Worm (Caenorhabditis elegans): Measurements from ENCODE around the gene srw-56.

The srw-56 gene

ce11 chrV:15959456-15959855, 6.8 kb upstream of the srw-56 start:
- TF ChIP-seq ttx-3 (tag; optimal IDR thresholded peaks at IDR 0.05) (no peak), elt-4 (tag; optimal IDR thresholded peaks at IDR 0.05) (no peak), nhr-232 (tag; optimal IDR thresholded peaks at IDR 0.05) (no peak), npax-4 (tag; optimal IDR thresholded peaks at IDR 0.05) (no peak), K02D7.2 (tag; optimal IDR thresholded peaks at IDR 0.05) (no peak), ceh-14 (tag; optimal IDR thresholded peaks at IDR 0.05) (no peak), mec-3 (tag; optimal IDR thresholded peaks at IDR 0.05; ENCODE audit: borderline replicate concordance) (no peak), hlh-13 (GFP tag; optimal IDR thresholded peaks at IDR 0.05) (no peak), fkh-10 (GFP tag; optimal IDR thresholded peaks at IDR 0.05) (no peak), ceh-19 (GFP tag; optimal IDR thresholded peaks at IDR 0.05) (no peak), hlh-15 (tag; optimal IDR thresholded peaks at IDR 0.05) (no peak), sox-4 (tag; optimal IDR thresholded peaks at IDR 0.05) (no peak), pag-3 (tag; optimal IDR thresholded peaks at IDR 0.05; ENCODE audit: borderline replicate concordance) (no peak), elt-2 (tag; optimal IDR thresholded peaks at IDR 0.05) (no peak), odd-2 (tag; optimal IDR thresholded peaks at IDR 0.05) (no peak)

DNA sequence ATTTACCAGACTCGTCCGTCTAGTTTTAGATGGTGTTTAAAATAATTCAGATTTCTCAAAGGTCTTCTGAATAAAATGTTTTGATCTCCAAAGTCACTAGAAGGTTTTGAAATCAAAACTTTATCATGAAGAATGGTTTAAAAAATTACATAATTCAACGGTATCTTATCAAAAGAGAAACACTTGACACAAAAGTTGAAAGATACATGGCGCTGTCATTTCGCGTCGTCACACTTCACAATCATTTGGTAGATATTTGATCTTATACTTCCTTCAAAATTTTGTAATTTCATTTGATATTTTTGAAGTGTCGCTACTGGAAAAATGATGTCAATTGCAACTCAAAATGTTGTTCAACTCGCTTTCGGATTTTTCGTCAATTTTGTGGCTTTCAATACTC, 4.4 kb upstream of the srw-56 start, which contains the start of gene F36G9.3:
TSS of gene F36G9.3 (plus strand) at position 301 of the 400 bp plus-strand sequence.
- TF ChIP-seq mec-3 (tag; optimal IDR thresholded peaks at IDR 0.05; ENCODE audit: borderline replicate concordance) = no peak
- TF ChIP-seq che-1 (tag; optimal IDR thresholded peaks at IDR 0.05) = no peak
- no peak for TF ChIP-seq ceh-31 (tag; optimal IDR thresholded peaks at IDR 0.05)
- no peak for TF ChIP-seq lim-6 (tag; optimal IDR thresholded peaks at IDR 0.05)

DNA sequence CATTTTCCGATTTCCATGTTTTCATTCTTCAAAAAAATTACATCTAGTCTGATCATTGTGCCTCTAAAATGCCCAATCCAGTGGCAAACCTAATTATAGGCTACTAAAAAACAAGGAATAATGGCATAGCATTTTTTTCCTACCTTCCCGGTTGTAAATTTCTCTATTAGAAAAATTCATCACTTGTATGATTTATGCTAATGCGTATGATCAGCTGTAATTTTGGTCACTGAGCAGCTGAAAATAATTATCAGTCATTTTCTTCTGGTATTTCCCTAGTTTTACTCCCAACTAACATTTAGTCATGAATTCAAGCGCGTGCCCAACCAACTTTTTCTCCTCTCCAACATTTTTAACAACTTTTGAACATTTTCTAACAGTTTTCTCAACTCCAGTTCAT, 2.8 kb upstream of the srw-56 start, which contains the start of gene srh-186:
TSS of gene srh-186 (plus strand) at position 301 of the 400 bp plus-strand sequence.
- TF ChIP-seq Y22D7AL.16 (tag; optimal IDR thresholded peaks at IDR 0.05) (no peak), ceh-34 (tag; optimal IDR thresholded peaks at IDR 0.05) (no peak), ceh-14 (tag; optimal IDR thresholded peaks at IDR 0.05) (no peak), ceh-31 (tag; optimal IDR thresholded peaks at IDR 0.05) (no peak), T23F11.4 (GFP tag; optimal IDR thresholded peaks at IDR 0.05) (no peak), unc-86 (tag; optimal IDR thresholded peaks at IDR 0.05) (no peak), elt-2 (tag; optimal IDR thresholded peaks at IDR 0.05) (no peak), fkh-6 (tag; optimal IDR thresholded peaks at IDR 0.05) (no peak), pat-9 (tag; optimal IDR thresholded peaks at IDR 0.05) (no peak), nhr-11 (tag; optimal IDR thresholded peaks at IDR 0.05) (no peak), hlh-15 (tag; optimal IDR thresholded peaks at IDR 0.05) (no peak)

- TF ChIP-seq hlh-30 (tag; optimal IDR thresholded peaks at IDR 0.05; ENCODE audit: insufficient read depth) = no peak
- TF ChIP-seq pag-3 (tag; optimal IDR thresholded peaks at IDR 0.05; ENCODE audit: borderline replicate concordance) = no peak
Observed at ce11 chrV:15954932-15955331, 2.3 kb upstream of the srw-56 start, which contains the start of gene srw-57. TSS of gene srw-57 (minus strand) at chrV:15955032.

DNA sequence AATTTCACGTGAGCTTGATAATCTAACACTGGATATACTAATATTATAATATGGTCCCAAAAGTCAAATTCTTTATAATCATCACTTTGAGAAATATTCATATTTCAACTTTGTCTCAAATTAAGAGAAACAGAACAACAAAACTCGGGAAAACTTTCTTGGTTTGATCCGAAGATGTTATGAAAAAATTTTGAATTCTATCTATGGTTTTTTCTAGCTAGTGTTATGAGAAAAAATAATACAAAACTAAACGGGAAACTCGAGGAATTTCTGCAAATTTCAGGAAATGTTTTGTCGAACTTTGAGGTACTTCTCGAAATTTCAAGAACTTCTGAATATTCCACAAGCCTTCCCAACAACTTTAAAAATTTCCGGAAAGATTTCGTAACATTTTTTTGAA, 1.8 kb downstream of the srw-56 start, which contains the start of gene srw-59:
TSS of gene srw-59 (minus strand) at position 101 of the 400 bp plus-strand sequence.
- no peak for TF ChIP-seq lin-11 (tag; optimal IDR thresholded peaks at IDR 0.05)
- TF ChIP-seq pag-3 (tag; optimal IDR thresholded peaks at IDR 0.05; ENCODE audit: borderline replicate concordance) = no peak
- TF ChIP-seq ceh-19 (GFP tag; optimal IDR thresholded peaks at IDR 0.05) = no peak
- TF ChIP-seq eyg-1 (tag; optimal IDR thresholded peaks at IDR 0.05) = no peak
- TF ChIP-seq dve-1 (tag; optimal IDR thresholded peaks at IDR 0.05) = no peak

DNA sequence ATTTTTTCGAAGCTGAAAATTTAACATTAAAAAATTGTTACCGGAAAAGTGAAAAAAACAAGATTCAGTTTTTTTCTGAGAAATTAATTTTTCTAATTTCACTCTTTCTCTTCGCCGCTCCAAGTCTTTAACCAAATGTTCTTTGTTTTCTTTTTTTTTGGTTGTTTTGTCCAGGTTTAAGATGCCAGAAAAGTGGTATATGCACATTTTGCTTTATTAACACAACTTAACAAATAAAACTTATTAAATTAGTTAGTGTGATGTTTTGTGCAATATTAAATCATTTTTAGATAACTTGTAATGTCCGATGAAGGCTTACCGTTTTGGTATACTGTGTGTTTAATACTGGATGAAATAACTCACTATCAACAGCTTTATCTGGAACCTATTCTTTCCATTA, 9.5 kb downstream of the srw-56 start, which contains the start of gene srw-53:
TSS of gene srw-53 (plus strand) at position 301 of the 400 bp plus-strand sequence.
- TF ChIP-seq pax-1 (tag; optimal IDR thresholded peaks at IDR 0.05) (no peak), dmd-4 (tag; optimal IDR thresholded peaks at IDR 0.05; ENCODE audit: borderline replicate concordance) (no peak), ceh-31 (tag; optimal IDR thresholded peaks at IDR 0.05) (no peak), eyg-1 (tag; optimal IDR thresholded peaks at IDR 0.05) (no peak), ttx-3 (tag; optimal IDR thresholded peaks at IDR 0.05) (no peak), fkh-10 (GFP tag; optimal IDR thresholded peaks at IDR 0.05) (no peak), syd-9 (tag; optimal IDR thresholded peaks at IDR 0.05) (no peak), madf-2 (tag; optimal IDR thresholded peaks at IDR 0.05) (no peak), hlh-30 (tag; optimal IDR thresholded peaks at IDR 0.05; ENCODE audit: insufficient read depth) (no peak), ceh-18 (tag; optimal IDR thresholded peaks at IDR 0.05) (no peak)

Data from whole organism, late embryonic.